Fruit fly (Drosophila melanogaster): Measurements from ENCODE around the gene CG4511.

CG4511 gene

DNA sequence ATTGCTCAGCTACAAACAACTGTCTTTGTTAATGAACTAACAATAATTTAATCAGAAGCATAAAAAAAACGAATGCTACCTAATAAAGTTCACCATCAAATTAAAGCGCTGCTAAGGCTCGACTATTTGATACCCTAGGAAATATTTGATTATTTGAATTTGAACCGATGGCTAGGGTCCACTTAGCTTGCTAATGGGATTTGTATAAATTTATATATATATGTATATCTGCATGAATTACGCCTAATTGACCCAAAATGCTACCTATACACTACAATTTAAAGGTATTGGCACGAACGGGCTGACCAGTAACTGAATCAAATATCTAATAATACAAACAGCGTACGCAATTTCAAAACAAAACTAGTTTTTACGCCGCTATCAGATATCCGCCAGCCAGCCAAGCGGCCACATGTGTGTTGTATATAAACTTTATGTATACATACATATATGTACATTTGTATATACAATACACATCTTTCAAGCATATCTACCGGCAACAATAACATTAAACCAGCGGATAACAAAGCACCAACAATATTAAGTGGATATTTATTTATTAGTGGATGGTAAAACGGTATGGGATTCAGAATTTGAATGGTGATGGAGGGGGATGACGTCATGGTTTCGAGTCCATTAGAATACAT lies 29.9 kb downstream of the CG4511 start:
- TF ChIP-seq CG6163 (GFP tag; IDR thresholded peaks at IDR 0.05), result peak; percentile 44; the same call in 1 of the 3 replicates
- no peak for TF ChIP-seq Hr38 (GFP tag; optimal IDR thresholded peaks at IDR 0.05)
- no peak for TF ChIP-seq pdm3 (GFP tag; optimal IDR thresholded peaks at IDR 0.05)
- peak; percentile 64 for TF ChIP-seq Eip78C (GFP tag)
- peak; percentile 39 for TF ChIP-seq svp (GFP tag)
- TF ChIP-seq OdsH (GFP tag; optimal IDR thresholded peaks at IDR 0.05), result no peak
- TF ChIP-seq ss (GFP tag; optimal IDR thresholded peaks at IDR 0.05), result no peak
- TF ChIP-seq CG15336 (GFP tag; IDR thresholded peaks at IDR 0.05), result peak; percentile 38; the same call in 1 of the 2 replicates
- TF ChIP-seq spab (GFP tag; optimal IDR thresholded peaks at IDR 0.05), result no peak
- peak; percentile 39; the same call in 2 of the 3 replicates for TF ChIP-seq CG8119 (GFP tag; IDR thresholded peaks at IDR 0.05)
- peak; percentile 15 for TF ChIP-seq Hr4 (GFP tag; optimal IDR thresholded peaks at IDR 0.05)
- no peak for TF ChIP-seq Met (GFP tag; optimal IDR thresholded peaks at IDR 0.05)
- TF ChIP-seq eg (GFP tag; IDR thresholded peaks at IDR 0.05), result peak; percentile 79
- TF ChIP-seq Sox15 (GFP tag; optimal IDR thresholded peaks at IDR 0.05), result no peak
- no peak for TF ChIP-seq lz (GFP tag; optimal IDR thresholded peaks at IDR 0.05)
- TF ChIP-seq Hr39 (GFP tag; optimal IDR thresholded peaks at IDR 0.05), result no peak
- TF ChIP-seq dsx (GFP tag; optimal IDR thresholded peaks at IDR 0.05; ENCODE audit: poor library complexity, severe bottlenecking), result no peak
- peak; percentile 22 for TF ChIP-seq CG6276 (GFP tag; optimal IDR thresholded peaks at IDR 0.05)
- 0 out of 2 replicates have a peak, but pooled peaks have one; percentile 24 for TF ChIP-seq Gug (GFP tag; IDR thresholded peaks at IDR 0.05)

DNA sequence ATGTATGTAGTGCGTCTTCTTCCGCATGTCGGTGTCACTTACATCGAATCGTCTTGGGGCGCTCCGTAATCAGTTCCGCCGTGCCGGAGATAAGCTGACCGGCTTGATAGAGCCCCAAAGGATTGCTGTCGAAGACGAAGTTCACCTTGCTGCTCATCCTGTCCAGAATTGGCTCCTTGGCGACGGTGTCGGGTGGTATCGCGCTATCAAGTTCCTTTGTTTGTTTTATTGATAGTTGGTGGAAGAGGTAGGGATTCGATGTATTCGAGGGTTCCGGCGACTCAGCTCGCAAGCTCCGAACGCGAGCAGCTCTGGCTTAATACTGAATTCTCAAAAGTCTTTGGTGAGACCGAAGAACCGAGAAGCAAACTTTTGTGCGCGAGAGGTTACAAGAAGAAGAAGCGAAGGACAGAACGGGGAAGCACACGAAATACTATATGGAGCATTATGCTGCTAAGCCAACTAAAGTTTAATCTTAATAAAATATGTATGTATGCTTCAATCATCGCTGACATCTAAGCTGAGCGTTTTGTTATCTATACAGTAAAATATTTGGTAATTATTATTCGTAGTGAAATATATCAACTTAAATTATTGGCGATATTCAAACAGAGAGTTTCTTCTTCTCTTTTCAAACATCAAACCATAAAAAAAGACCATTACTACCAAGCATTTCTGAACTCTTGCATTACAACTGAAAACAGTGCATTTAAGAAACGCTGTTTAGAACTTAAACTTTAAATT lies 30.5 kb downstream of the CG4511 start, which contains the start of gene CG14696:
CG14696 (minus strand) TSS at position 324 of the 744 bp plus-strand sequence.
- TF ChIP-seq Gug (GFP tag; IDR thresholded peaks at IDR 0.05) (no peak), Sox14 (GFP tag; optimal IDR thresholded peaks at IDR 0.05) (peak; percentile 8), fkh (GFP tag; optimal IDR thresholded peaks at IDR 0.05) (no peak), spab (GFP tag; optimal IDR thresholded peaks at IDR 0.05) (no peak), Eip78C (GFP tag) (peak; percentile 1)

DNA sequence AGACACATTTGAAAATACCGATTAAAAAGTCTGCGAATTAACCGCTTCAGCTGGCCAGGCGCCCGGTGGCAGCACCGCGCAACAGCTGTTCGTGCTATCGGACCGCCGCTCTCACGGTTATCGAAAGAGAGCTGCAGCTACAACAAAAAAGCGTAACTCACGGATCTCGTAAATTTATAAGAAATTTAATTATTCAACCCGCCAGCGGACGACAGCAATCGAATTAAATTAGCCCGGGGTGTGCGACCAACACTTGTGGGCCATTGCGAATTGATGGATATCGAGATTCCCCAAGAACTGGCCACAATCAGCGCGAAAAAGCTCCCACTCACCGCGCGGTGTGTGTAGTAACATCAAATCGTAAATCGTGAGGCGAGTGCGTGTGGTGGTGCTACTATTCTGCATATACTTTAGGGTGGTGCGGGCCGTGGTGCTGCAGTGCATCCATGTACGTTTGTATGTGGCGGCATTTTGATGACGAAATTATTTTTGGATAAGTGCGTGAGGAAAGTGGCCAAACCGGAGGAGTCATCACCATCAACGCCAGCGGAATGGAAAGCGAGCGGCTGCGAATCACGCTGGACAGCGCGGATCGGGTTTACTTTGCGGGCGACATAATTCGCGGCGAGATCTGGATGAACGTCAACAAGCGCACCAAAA lies 31.3 kb downstream of the CG4511 start, which contains the start of gene Leash:
Leash (plus strand) TSS at position 119 of the 660 bp plus-strand sequence.
- TF ChIP-seq CG6276 (GFP tag; optimal IDR thresholded peaks at IDR 0.05) (peak; percentile 29), CG4318 (GFP tag; optimal IDR thresholded peaks at IDR 0.05) (no peak), CG1621 (tag; optimal IDR thresholded peaks at IDR 0.05) (peak; percentile 3), CG6854 (GFP tag; optimal IDR thresholded peaks at IDR 0.05) (peak; percentile 52), CG9139 (GFP tag; optimal IDR thresholded peaks at IDR 0.05) (no peak), ss (GFP tag; optimal IDR thresholded peaks at IDR 0.05) (peak; percentile 13 to 36), CG6163 (GFP tag; IDR thresholded peaks at IDR 0.05) (0 out of 3 replicates have a peak, but pooled peaks have one; percentile 14), svp (GFP tag) (peak; percentile 62), vri (GFP tag; optimal IDR thresholded peaks at IDR 0.05) (peak; percentile 60), Eip78C (GFP tag) (peak; percentile 64), eg (GFP tag; IDR thresholded peaks at IDR 0.05) (no peak)

DNA sequence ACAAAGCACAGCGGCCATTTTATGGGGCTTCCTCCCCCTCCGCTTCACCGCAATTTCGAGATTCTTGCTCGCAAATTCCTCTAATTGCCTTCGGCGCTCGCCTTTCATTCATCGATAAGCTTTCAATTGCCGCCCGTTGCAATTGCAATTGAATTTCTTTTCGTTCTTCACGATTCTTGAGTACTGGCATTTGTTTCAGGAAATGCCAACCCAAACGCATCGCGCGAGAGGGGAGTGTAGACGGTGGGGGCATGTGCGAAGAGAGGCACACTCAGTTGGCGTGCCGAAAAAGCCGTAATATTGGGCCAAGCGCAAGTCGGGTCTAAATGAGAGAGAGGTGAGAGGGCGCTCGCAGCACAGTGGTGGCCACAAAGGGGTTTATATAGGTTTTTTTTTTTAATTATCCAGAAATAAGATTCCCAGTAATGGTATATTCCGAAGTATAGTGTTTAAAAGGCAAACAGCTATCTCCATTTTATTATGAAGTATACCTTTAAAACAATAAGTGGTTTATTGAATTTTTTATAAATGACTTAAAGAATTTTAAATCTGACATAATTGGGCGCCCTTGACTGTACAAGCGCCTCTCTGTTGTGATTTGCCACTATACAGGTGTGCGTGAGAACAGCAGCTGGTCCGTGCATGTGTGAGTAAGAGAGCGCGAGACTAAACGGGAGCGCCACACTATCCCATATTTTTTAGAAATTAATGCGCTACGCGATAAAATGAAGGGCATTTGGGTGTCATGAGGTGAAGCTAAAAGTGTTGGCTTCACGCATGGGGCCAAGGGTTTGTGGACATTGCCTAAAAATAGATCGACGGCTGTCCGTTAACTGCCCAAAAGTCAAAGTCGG lies 32.4 kb downstream of the CG4511 start:
- TF ChIP-seq acj6 (GFP tag; optimal IDR thresholded peaks at IDR 0.05) (peak; percentile 89), Sox102F (GFP tag; optimal IDR thresholded peaks at IDR 0.05) (peak; percentile 93), CG11902 (GFP tag; optimal IDR thresholded peaks at IDR 0.05) (peak; percentile 80), CG3032 (tag; optimal IDR thresholded peaks at IDR 0.05) (peak; percentile 76), CG9139 (GFP tag; optimal IDR thresholded peaks at IDR 0.05) (peak; percentile 80), ss (GFP tag; optimal IDR thresholded peaks at IDR 0.05) (peak; percentile 83 to 86), CG11762 (GFP tag; optimal IDR thresholded peaks at IDR 0.05; ENCODE audit: insufficient read depth) (peak; percentile 86), dac (GFP tag; optimal IDR thresholded peaks at IDR 0.05) (peak; percentile 82), svp (GFP tag) (peak; percentile 98), OdsH (GFP tag; optimal IDR thresholded peaks at IDR 0.05) (peak; percentile 93), esn (GFP tag; optimal IDR thresholded peaks at IDR 0.05) (peak; percentile 94), Hr39 (GFP tag; optimal IDR thresholded peaks at IDR 0.05) (peak; percentile 91), CG1621 (tag; optimal IDR thresholded peaks at IDR 0.05) (peak; percentile 70), CG34406 (GFP tag; optimal IDR thresholded peaks at IDR 0.05) (peak; percentile 92), Eip75B (GFP tag; optimal IDR thresholded peaks at IDR 0.05) (peak; percentile 94), Hr38 (GFP tag; optimal IDR thresholded peaks at IDR 0.05) (no peak), CG8319 (GFP tag; optimal IDR thresholded peaks at IDR 0.05) (peak; percentile 77), CG10669 (GFP tag; optimal IDR thresholded peaks at IDR 0.05) (peak; percentile 72), dsx (GFP tag; optimal IDR thresholded peaks at IDR 0.05; ENCODE audit: poor library complexity, severe bottlenecking) (peak; percentile 62), Eip93F (GFP tag; optimal IDR thresholded peaks at IDR 0.05) (peak; percentile 67)

Data from whole organism, prepupa.